Worm (Caenorhabditis elegans): Measurements from ENCODE around the gene abu-1.

Gene abu-1

DNA sequence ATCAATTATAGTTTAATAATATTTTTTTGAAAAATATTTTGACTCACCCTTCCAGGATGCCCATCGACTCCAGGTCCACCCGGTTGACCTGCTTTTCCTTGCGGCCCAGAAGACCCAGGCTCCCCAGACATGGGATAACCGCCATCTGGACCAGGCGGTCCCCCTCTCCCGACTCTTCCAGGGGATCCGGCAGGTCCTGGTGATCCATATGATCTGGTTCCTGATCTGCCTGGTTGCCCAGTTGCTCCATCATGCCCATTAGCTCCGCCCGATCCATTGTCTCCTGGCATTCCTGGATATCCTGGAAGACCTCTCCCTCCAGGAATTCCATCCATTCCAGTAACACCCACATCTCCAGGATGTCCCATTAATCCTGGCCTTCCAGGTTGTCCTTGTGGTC, 12.1 kb upstream of the abu-1 start:
- TF ChIP-seq unc-62 (GFP tag; optimal IDR thresholded peaks at IDR 0.05): no peak

DNA sequence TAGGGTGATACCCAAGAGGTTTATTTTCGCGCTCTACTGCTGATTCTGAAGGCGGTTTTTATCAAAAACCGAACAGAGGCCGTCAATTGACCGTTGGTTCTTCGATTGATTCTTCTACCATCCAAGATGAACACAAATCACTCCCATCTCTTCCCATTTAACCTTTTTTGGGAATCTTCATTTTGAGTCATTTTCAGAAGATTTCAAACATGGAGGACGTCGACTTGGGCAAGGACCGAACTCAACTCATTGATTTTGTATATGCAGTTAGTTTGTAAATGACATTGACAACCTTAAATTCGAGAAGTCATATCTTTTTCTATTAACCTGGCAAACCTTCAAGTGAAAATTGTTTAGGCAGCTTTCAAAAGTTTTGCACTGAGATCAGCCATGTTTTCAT, 6.7 kb upstream of the abu-1 start, which contains the start of gene AC3.5:
Gene AC3.5 (plus strand): TSS at position 210 of the 400 bp plus-strand sequence.
- TF ChIP-seq unc-62 (GFP tag; optimal IDR thresholded peaks at IDR 0.05): no peak

DNA sequence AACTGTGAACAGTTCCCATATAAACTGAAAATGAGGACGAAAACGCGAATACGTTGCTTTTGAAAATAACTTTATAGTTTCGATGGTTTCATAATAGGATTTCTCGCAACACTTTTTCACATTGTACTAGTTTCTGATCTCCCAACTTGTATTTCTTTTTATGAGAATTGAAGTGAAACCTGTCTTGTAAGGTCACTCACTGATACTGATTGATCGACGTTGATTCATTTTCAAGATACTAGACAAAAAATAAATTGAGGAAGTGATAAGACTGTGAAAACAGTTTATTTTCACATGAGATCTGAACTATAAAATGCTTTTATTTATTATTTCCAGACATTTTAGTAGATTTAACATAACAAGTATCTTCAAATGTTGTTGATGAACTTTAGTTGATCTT, 5.8 kb upstream of the abu-1 start:
- TF ChIP-seq unc-62 (GFP tag; optimal IDR thresholded peaks at IDR 0.05): no peak

DNA sequence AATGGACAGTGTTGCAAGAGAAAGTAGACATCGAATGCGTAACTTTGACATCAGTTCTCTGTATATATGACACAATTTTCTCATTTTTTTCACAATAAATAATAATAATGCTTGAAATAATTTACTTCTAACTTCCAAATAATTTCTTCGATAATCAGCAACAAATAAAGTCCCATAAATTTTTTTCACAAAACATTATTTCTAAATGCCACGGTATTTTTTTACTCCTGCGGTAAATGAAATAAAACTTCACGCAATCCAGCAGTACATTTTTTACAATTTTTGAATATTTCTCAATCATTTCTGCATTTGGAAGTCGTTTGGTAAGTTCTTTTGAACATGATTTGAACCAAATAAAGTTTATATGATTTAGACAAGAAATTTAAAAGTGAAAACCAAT, 2.3 kb upstream of the abu-1 start, which contains the start of gene spe-10:
Gene spe-10 (plus strand): TSS at position 301 of the 400 bp plus-strand sequence.
- TF ChIP-seq unc-62 (GFP tag; optimal IDR thresholded peaks at IDR 0.05): no peak

DNA sequence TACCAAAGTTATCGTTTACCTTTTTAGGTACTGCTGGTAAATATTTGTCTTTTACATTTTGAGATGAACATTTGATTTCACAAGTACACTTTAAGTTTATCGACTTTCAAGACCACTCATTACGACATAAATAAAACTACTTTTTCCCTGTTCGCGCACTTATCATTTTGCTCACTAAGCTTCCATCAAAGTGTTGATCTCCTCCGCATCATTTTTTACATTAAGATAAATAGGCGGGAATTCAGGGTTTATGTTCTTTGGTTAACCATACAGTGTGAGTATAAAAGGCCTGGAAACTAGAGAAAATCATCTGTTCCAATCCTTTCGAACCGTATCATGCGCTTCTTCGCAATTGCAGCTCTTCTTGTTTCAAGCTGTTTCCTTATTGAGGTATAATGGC, 516 bp upstream of the abu-1 start, which contains the start of gene pqn-2:
Gene pqn-2 (plus strand): TSS at position 301 of the 400 bp plus-strand sequence.
- no peak for TF ChIP-seq unc-62 (GFP tag; optimal IDR thresholded peaks at IDR 0.05)

DNA sequence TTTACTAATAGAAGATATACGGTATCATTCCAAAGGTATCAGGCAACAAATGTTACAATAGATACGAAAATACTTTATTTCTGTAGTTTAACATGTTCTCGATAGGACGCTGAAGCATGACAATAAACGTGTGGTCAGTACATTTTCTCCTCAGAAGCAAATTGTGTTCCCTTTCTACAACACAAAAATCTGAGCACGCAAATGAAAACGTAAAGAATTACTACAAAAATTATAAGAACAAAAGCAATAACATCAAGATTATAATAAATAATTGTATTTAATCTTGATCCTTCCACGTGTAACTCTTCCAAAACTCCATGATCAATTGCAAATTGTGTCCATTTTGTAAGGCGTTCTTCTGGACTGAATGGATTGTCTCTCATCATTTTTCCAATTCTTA, 1.9 kb downstream of the abu-1 start:
- no peak for TF ChIP-seq unc-62 (GFP tag; optimal IDR thresholded peaks at IDR 0.05)

DNA sequence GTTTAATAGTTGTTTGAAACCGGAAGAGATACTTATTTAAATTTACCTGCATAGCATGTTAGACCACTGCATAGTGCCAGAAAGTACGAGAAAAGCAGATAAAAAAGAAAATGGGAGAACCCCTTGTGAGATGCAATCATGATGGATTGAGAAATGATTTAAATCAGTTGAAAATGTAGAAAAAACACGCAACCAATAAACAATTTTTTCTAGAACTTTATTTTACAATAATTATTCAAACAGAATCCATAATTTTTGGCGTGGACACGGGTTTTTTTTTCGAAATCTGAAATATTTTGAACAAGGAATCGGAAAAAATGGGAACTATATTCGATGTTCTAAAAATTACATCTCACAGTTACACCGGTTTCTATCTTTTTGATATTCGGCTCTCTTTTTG, 2.3 kb downstream of the abu-1 start, which contains the start of gene AC3.12:
Gene AC3.12 (minus strand): TSS at position 101 of the 400 bp plus-strand sequence.
- no peak for TF ChIP-seq unc-62 (GFP tag; optimal IDR thresholded peaks at IDR 0.05)

DNA sequence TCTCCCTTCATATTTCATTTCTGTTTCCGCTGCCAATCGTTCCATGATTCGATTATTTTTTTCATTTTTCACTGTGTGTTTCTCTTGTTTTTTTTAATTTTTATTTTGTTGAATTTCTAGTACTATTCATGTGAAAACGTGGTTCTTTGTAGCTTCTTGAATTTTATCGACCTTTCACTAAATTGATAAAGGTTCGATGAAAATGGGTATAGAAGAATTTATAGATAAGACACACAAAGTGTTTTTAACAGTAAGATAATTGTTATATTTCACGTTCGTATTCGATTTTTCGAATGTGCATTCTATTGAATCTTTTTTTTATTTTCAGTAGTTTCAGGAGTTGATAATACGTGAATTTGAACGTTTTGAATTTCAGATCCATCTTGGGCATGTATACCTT, 9.7 kb downstream of the abu-1 start, which contains the start of gene ugt-49:
Gene ugt-49 (plus strand): TSS at position 371 of the 400 bp plus-strand sequence.
- no peak for TF ChIP-seq unc-62 (GFP tag; optimal IDR thresholded peaks at IDR 0.05)

DNA sequence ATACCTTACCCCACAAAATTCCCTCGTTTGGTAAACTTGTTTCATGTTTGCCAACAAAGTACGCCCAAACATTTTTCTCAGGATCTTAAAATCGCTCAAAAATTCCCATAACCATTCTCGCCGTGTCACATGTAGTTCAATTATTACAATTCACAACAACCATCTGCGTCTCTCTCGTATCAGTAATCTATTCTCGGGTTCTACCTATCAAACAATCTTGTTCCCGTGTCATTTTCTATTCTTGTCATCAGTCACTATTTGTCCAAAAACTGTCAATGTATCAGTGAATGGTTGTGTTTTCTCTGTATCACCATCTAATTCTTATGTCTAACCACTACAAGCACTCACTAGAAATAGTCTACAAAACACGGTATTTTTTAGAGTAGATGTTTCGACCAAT, 10.4 kb downstream of the abu-1 start:
- TF ChIP-seq unc-62 (GFP tag; optimal IDR thresholded peaks at IDR 0.05): no peak

DNA sequence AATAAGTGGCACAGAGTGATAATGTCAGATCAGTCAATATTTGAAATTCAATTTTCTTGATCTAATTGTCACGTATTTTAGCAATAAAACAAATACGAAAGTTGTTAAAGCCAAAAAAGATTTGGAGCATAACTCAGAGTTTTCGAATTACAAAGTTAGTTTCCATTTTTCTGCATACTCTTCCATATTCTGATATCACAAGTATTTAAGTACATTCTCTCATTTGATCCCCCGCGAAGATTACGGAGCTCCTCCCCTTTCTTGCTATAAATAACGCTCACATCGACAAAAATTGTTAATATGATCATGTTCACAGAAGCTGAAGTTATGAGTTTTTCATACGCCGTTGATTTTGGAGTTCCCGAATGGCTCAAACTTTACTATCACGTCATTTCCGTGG, 13.4 kb downstream of the abu-1 start, which contains the start of gene sri-20:
Gene sri-20 (plus strand): TSS at position 301 of the 400 bp plus-strand sequence.
- TF ChIP-seq unc-62 (GFP tag; optimal IDR thresholded peaks at IDR 0.05): no peak

DNA sequence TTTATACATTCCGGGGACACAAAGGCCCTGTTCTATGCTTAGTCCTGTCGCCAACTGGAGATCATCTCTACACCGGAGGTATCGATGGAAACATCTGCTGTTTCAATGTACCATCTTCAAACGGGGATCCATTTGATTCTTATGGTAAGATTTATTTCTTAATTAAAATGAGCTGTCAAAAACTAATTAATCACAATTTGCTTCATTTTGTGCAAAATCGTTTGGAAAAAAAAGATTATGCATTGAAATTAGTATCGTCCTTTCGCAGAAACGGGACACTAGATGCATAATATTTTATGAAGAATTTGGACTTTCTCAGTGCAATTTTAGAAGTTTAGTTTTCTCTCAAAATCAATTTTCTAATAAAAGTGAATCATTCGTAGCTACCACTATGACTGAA, 17.8 kb downstream of the abu-1 start:
- no peak for TF ChIP-seq unc-62 (GFP tag; optimal IDR thresholded peaks at IDR 0.05)

DNA sequence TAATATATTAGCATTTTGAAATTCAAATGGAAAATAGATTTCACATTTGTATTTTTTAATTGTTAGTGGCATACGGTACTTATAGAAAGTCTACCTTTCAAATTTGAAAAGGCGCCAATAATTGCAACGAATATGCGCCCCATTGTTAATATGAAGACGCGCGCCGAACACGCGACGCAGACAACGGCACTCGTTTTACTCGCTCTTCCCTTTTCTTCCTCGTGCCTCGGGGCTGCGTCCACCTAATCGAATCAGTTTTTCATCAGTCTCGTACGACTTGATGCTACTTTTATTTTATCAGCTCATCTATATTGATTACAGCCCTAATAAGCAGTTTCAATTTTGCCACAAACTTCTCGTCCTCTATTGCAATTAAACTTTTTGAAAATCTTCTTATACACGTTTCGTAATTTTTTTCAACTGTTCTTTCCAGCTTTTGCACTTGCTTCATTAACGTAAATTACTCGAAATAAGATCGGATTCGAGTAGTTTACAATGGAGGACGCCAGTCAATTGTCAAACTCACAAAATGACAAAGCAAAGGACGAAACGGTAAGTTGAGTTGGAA, 19.7 kb downstream of the abu-1 start, which contains the start of gene cash-1:
Gene cash-1 (plus strand): TSS at position 432 of the 568 bp plus-strand sequence.
- no peak for TF ChIP-seq unc-62 (GFP tag; optimal IDR thresholded peaks at IDR 0.05)

DNA sequence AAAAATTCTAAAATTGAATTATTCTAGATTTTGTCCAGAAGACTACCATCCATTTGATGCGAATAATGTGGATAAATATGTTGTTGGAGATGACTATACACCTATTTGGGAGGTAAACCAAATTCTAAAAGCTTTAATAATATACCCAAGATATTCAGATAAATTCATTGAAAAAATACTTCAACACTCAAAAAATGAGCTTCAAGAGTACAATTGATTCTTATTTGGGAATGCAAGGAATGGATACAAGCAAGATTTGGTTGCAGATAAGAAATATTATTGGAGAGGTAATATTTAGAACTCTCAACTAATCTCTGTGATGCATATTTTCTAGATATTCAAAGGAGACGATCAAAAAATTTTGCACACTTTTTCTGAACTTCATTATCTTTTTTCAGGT, 21.4 kb downstream of the abu-1 start:
- TF ChIP-seq unc-62 (GFP tag; optimal IDR thresholded peaks at IDR 0.05): no peak

DNA sequence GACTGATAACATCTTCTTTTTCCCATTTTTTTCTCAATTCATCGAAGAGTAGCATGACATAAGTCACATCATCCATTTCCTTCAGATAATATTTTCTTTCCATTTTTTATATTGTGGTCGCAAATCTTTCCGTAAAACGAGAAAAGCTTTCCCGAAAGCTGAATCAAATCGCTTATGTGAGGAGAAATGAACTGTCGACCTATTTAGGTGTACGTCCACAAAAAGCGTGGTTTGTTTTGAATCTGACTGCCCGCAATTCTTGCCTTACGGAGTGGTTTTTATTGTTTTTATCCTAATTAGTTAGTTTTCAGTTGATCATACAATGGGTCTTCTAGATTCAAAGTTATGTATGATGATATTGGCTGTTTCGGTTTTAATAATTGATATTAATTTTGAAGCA, 23.4 kb downstream of the abu-1 start, which contains the start of gene ttll-15:
Gene ttll-15 (plus strand): TSS at position 301 of the 400 bp plus-strand sequence.
- no peak for TF ChIP-seq unc-62 (GFP tag; optimal IDR thresholded peaks at IDR 0.05)

DNA sequence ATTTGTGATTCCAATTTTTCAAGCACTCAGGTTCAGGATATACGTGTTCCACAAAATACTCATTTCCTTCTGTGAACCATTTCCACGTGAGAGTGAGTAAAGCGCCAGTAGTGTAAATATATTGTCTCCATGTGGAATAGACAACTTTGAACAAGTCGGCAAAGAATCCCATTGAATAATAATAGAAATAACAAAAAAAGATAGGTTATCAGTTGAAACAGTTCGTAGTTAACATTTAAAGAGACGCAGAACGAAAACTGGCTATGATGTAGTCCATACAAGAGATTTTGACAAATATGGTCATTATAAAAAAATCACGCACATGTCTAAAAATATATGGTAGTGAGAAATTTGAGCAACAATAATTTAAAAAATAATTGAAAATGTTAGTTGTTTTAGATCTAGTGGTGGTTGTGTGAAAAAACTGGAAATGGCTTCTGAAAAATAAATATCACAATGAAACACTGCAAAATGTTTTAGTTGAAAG, 24.1 kb downstream of the abu-1 start, which contains the start of gene ceeh-2:
Gene ceeh-2 (minus strand): TSS at position 437 of the 487 bp plus-strand sequence.
- no peak for TF ChIP-seq unc-62 (GFP tag; optimal IDR thresholded peaks at IDR 0.05)

DNA sequence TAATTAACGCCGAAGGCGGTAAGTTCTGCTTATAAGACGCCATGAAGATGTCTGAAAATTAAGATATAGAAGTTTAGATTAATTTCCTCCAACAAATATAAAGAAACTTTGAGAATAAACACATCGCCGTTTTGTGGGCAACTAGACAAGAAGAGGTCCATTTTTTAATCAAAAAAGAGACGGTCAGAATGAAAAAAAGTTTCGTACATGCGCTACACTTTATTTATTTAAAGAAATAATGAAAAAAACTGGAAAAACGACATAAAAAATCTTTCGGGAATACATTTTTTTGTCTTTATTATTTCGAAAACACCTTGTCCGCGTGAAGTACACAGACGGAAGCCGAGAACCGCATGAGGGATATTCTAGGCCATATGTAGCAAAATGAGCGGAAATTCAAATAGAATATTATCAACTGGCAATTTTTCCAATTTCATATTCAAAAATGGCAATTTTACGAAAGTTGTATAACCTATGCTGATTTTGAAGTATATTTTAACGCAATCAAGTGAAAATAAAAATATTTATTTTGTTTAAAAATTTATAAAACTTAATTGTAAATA, 25.8 kb downstream of the abu-1 start, which contains the start of gene sluh-7:
Gene sluh-7 (minus strand): TSS at position 51 of the 563 bp plus-strand sequence.
- no peak for TF ChIP-seq unc-62 (GFP tag; optimal IDR thresholded peaks at IDR 0.05)

DNA sequence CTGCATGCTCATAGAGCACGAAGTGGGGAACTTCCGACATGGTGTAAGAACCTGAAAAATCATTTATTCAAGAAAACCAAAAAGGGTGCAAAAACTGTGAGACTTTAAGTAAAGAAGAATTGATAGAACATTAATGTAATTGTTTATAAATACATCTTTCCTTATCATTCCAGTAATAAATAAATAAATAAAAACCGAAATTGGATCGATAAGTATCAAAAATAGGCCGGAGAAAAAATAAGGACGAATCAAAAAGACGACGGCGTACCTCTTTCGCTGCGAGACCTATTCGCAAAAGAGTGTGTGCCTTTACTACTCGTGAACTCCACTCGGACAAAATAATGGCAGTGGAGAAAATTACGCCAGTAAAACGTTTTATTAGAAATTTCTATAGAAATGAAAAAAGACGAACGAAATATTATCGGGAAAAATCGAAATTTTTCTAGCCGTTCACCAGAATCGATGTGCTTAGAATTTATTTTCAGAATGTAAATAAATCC, 28.6 kb downstream of the abu-1 start, which contains the start of gene nol-56:
Gene nol-56 (minus strand): TSS at position 51 of the 500 bp plus-strand sequence.
- no peak for TF ChIP-seq unc-62 (GFP tag; optimal IDR thresholded peaks at IDR 0.05)

Data from whole organism, dauer.